Fruit fly (Drosophila melanogaster) whole organism, prepupa: Measurements from ENCODE around the gene Ance-3.

Experiments used
- CG15336 ChIP-seq: fragments of 200-800 bp; sonication (Bioruptor generic); IDR thresholded peaks from 2 replicates; pipeline ENCODE4 v1.3.6; 2022; ENCODE audit warnings: missing biosample characterization, missing genetic modification characterization
- CG16779 ChIP-seq: fragments of 200-800 bp; sonication (Bioruptor generic); optimal IDR thresholded peaks from 3 replicates; lab custom pipeline; 2017; ENCODE audit warnings: missing biosample characterization, mild to moderate bottlenecking, missing genetic modification characterization
- CG8119 ChIP-seq: fragments of 200-800 bp; sonication (Bioruptor generic); IDR thresholded peaks from 3 replicates; pipeline ENCODE4 v1.3.6; 2022; ENCODE audit warnings: missing biosample characterization, missing genetic modification characterization
- CG8632 ChIP-seq: fragments of 200-800 bp; sonication (Bioruptor generic); optimal IDR thresholded peaks from 3 replicates; lab custom pipeline; 2016; ENCODE audit warnings: missing biosample characterization, missing genetic modification characterization
- CG9139 ChIP-seq: fragments of 200-800 bp; sonication (Bioruptor generic); optimal IDR thresholded peaks from 3 replicates; lab custom pipeline; 2017; ENCODE audit warnings: missing biosample characterization, mild to moderate bottlenecking, missing genetic modification characterization
- Hr38 ChIP-seq: sonication (Bioruptor generic); optimal IDR thresholded peaks from 2 replicates; lab custom pipeline; 2016; ENCODE audit warnings: missing biosample characterization, missing genetic modification characterization
- Lpt ChIP-seq: fragments of 200-800 bp; sonication (Bioruptor generic); optimal IDR thresholded peaks from 3 replicates; lab custom pipeline; 2016; ENCODE audit warnings: missing biosample characterization, missing genetic modification characterization
- Sox102F ChIP-seq: fragments of 200-800 bp; sonication (Bioruptor generic); optimal IDR thresholded peaks from 2 replicates; lab custom pipeline; 2016; ENCODE audit warnings: missing biosample characterization, mild to moderate bottlenecking, missing genetic modification characterization
- dac ChIP-seq: fragments of 200-800 bp; sonication (Bioruptor generic); optimal IDR thresholded peaks from 2 replicates; lab custom pipeline; 2017; ENCODE audit warnings: missing biosample characterization, mild to moderate bottlenecking, missing genetic modification characterization
- pdm3 ChIP-seq: fragments of 200-800 bp; sonication (Bioruptor generic); optimal IDR thresholded peaks from 3 replicates; lab custom pipeline; 2016; ENCODE audit warnings: missing biosample characterization, missing genetic modification characterization

dm6 chr2L:13881939-13882338 is 32.6 kb upstream of the Ance-3 start:
- TF ChIP-seq pdm3, result no peak
- no peak for TF ChIP-seq CG16779
- no peak for TF ChIP-seq Hr38 (GFP tag; lab: Kevin White, UChicago)
- TF ChIP-seq CG8632 (GFP tag; lab: Kevin White, UChicago), result no peak
- no peak for TF ChIP-seq dac (GFP tag; lab: Kevin White, UChicago)
- no peak for TF ChIP-seq CG15336 (GFP tag; lab: Robert Waterston, UW)
- TF ChIP-seq CG8119 (GFP tag; lab: Robert Waterston, UW), result no peak
- TF ChIP-seq Lpt (GFP tag; lab: Kevin White, UChicago), result no peak
- no peak for TF ChIP-seq CG9139 (GFP tag; lab: Kevin White, UChicago)
- TF ChIP-seq Sox102F, result no peak
